Worm (Caenorhabditis elegans) whole organism, L4 larva: ENCODE results near the gene ZK637.12.

Experiments used
- F10B5.3 ChIP-seq: sonication (generic microtip); optimal IDR thresholded peaks from 2 replicates; lab custom pipeline; 2016; ENCODE audit warnings: mild to moderate bottlenecking, missing genetic modification characterization, missing compliant biosample characterization
- F26F4.8 ChIP-seq: fragments of 200-800 bp; sonication (Bioruptor generic); conservative IDR thresholded peaks from 2 replicates; pipeline ENCODE4 v1.3.6; 2022; ENCODE audit warnings: missing genetic modification characterization, missing compliant biosample characterization
- F44E2.7 ChIP-seq: fragments of 200-800 bp; sonication (Bioruptor generic); IDR thresholded peaks from 2 replicates; pipeline ENCODE4 v2.1.2; 2022; ENCODE audit warnings: missing genetic modification characterization, missing compliant biosample characterization
- F49E8.2 ChIP-seq: sonication (generic microtip); optimal IDR thresholded peaks from 2 replicates; lab custom pipeline; 2016; ENCODE audit warnings: missing compliant biosample characterization, mild to moderate bottlenecking, missing genetic modification characterization, borderline replicate concordance
- T20F7.1 ChIP-seq: fragments of 200-800 bp; sonication (Bioruptor generic); optimal IDR thresholded peaks from 2 replicates; lab custom pipeline; 2018; ENCODE audit warnings: mild to moderate bottlenecking, missing genetic modification characterization, missing compliant biosample characterization
- Y75B8A.6 ChIP-seq: fragments of 200-800 bp; sonication (Bioruptor generic); IDR thresholded peaks from 2 replicates; pipeline ENCODE4 v1.3.6; 2022; ENCODE audit warnings: missing genetic modification reagents, missing genetic modification characterization, missing compliant biosample characterization
- ZK546.5 ChIP-seq, 2 experiments: sonication (generic microtip); optimal IDR thresholded peaks; 2 replicates each; lab custom pipeline; 2017; ENCODE audit warnings: missing biosample characterization in 2 of 2, missing genetic modification characterization in 2 of 2
- aha-1 ChIP-seq: fragments of 150-350 bp; peaks from one replicate; lab custom pipeline; 2014; ENCODE audit warnings: missing biosample characterization, missing genetic modification characterization
- aly-2 ChIP-seq: sonication (generic microtip); optimal IDR thresholded peaks from 2 replicates; lab custom pipeline; 2018; ENCODE audit warnings: missing biosample characterization, missing genetic modification characterization
- ama-1 ChIP-seq: fragments of 150-350 bp; optimal IDR thresholded peaks from 2 replicates; lab custom pipeline; 2014; ENCODE audit warnings: inconsistent platforms, mixed read lengths
- arid-1 ChIP-seq: fragments of 200-800 bp; sonication (Bioruptor generic); conservative IDR thresholded peaks from 2 replicates; pipeline ENCODE4 v1.3.6; 2022; ENCODE audit warnings: missing genetic modification reagents, missing genetic modification characterization, missing compliant biosample characterization
- ceh-28 ChIP-seq: fragments of 150-350 bp; optimal IDR thresholded peaks from 2 replicates; lab custom pipeline; 2014; ENCODE audit warnings: missing biosample characterization, missing genetic modification reagents, missing genetic modification characterization
- ceh-44 ChIP-seq: fragments of 200-800 bp; sonication (Bioruptor generic); IDR thresholded peaks from 2 replicates; pipeline ENCODE4 v1.3.6; 2022; ENCODE audit warnings: missing genetic modification reagents, missing genetic modification characterization, missing compliant biosample characterization
- cey-2 ChIP-seq: sonication (generic microtip); optimal IDR thresholded peaks from 3 replicates; lab custom pipeline; 2017; ENCODE audit warnings: missing genetic modification characterization, mild to moderate bottlenecking, missing compliant biosample characterization, antibody characterized with exemption, borderline replicate concordance; ENCODE audit not compliant: insufficient read depth
- ctbp-1 ChIP-seq: fragments of 200-800 bp; sonication (Bioruptor generic); IDR thresholded peaks from 2 replicates; pipeline ENCODE4 v1.3.6; 2022; ENCODE audit warnings: missing genetic modification reagents, missing genetic modification characterization, missing compliant biosample characterization
- daf-19 ChIP-seq: fragments of 200-800 bp; sonication (Bioruptor generic); conservative IDR thresholded peaks from 2 replicates; pipeline ENCODE4 v1.3.6; 2022; ENCODE audit warnings: missing genetic modification characterization, missing compliant biosample characterization
- dmd-8 ChIP-seq: fragments of 200-800 bp; sonication (Bioruptor generic); IDR thresholded peaks from 2 replicates; pipeline ENCODE4 v1.3.6; 2022; ENCODE audit warnings: missing genetic modification characterization, missing compliant biosample characterization
- dmd-9 ChIP-seq: fragments of 200-800 bp; sonication (Bioruptor generic); IDR thresholded peaks from 2 replicates; pipeline ENCODE4 v1.3.6; 2022; ENCODE audit warnings: missing genetic modification reagents, missing genetic modification characterization, missing compliant biosample characterization
- dpl-1 ChIP-seq: fragments of 150-350 bp; optimal IDR thresholded peaks from 2 replicates; lab custom pipeline; 2014; ENCODE audit warnings: missing biosample characterization, missing genetic modification reagents, missing genetic modification characterization
- duxl-1 ChIP-seq: sonication (generic microtip); optimal IDR thresholded peaks from 2 replicates; lab custom pipeline; 2016; ENCODE audit warnings: mild to moderate bottlenecking, missing genetic modification characterization, moderate library complexity, missing compliant biosample characterization; ENCODE audit not compliant: poor library complexity
- dve-1 ChIP-seq: sonication (generic microtip); optimal IDR thresholded peaks from 2 replicates; lab custom pipeline; 2017; ENCODE audit warnings: antibody characterized with exemption, mild to moderate bottlenecking, missing genetic modification characterization, missing compliant biosample characterization; ENCODE audit not compliant: insufficient read depth
- egl-43 ChIP-seq: fragments of 200-800 bp; sonication (Bioruptor generic); IDR thresholded peaks from 2 replicates; pipeline ENCODE4 v1.3.6; 2022; ENCODE audit warnings: missing genetic modification reagents, missing genetic modification characterization, missing compliant biosample characterization
- fkh-10 ChIP-seq: fragments of 150-350 bp; optimal IDR thresholded peaks from 2 replicates; lab custom pipeline; 2014; ENCODE audit warnings: missing biosample characterization, missing genetic modification reagents, missing genetic modification characterization
- fos-1 ChIP-seq: fragments of 150-350 bp; optimal IDR thresholded peaks from 2 replicates; lab custom pipeline; 2014; ENCODE audit warnings: missing biosample characterization, missing genetic modification characterization
- gei-8 ChIP-seq: fragments of 200-800 bp; sonication (Bioruptor generic); optimal IDR thresholded peaks from 2 replicates; lab custom pipeline; 2018; ENCODE audit warnings: mild to moderate bottlenecking, missing genetic modification characterization, missing compliant biosample characterization
- hif-1 ChIP-seq, 2 experiments: sonication (generic microtip); optimal IDR thresholded peaks; 2 replicates each; lab custom pipeline; 2016 to 2017; ENCODE audit warnings: missing compliant biosample characterization in 2 of 2, missing genetic modification characterization in 2 of 2, missing genetic modification reagents in 2 of 2, missing genotype in 2 of 2, mild to moderate bottlenecking in 1 of 2
- hlh-30 ChIP-seq: sonication (generic microtip); optimal IDR thresholded peaks from 2 replicates; lab custom pipeline; 2017; ENCODE audit warnings: antibody characterized with exemption, mild to moderate bottlenecking, missing genetic modification characterization, missing compliant biosample characterization; ENCODE audit not compliant: insufficient read depth
- hmg-1.1 ChIP-seq: fragments of 200-800 bp; sonication (Bioruptor generic); IDR thresholded peaks from 2 replicates; pipeline ENCODE4 v1.3.6; 2022; ENCODE audit warnings: missing genetic modification reagents, missing genetic modification characterization, missing compliant biosample characterization
- lim-7 ChIP-seq: fragments of 200-800 bp; sonication (Bioruptor generic); IDR thresholded peaks from 2 replicates; pipeline ENCODE4 v1.3.6; 2022; ENCODE audit warnings: missing genetic modification characterization, missing compliant biosample characterization
- lin-13 ChIP-seq: fragments of 150-350 bp; optimal IDR thresholded peaks from 2 replicates; lab custom pipeline; 2014; ENCODE audit warnings: missing biosample characterization, missing genetic modification reagents, missing genetic modification characterization
- lin-15B ChIP-seq: fragments of 150-350 bp; sonication (generic microtip); optimal IDR thresholded peaks from 3 replicates; lab custom pipeline; 2014; ENCODE audit warnings: missing biosample characterization, missing genetic modification characterization
- madf-5 ChIP-seq, 2 experiments: fragments of 200-800 bp; sonication (Bioruptor generic); IDR thresholded peaks; 2 replicates each; pipeline ENCODE4 v1.3.6; 2022; ENCODE audit warnings: missing compliant biosample characterization in 2 of 2, missing genetic modification characterization in 2 of 2
- madf-9 ChIP-seq: fragments of 200-800 bp; sonication (Bioruptor generic); conservative IDR thresholded peaks from 2 replicates; pipeline ENCODE4 v1.3.6; 2022; ENCODE audit warnings: missing genetic modification reagents, missing genetic modification characterization, missing compliant biosample characterization
- mdl-1 ChIP-seq, 2 experiments: fragments of 150-350 bp in 1 of 2; sonication (generic microtip) in 1 of 2; optimal IDR thresholded peaks; 2 replicates each; lab custom pipeline; 2014 to 2017; ENCODE audit warnings: missing biosample characterization in 2 of 2, missing genetic modification characterization in 2 of 2
- mdt-29 ChIP-seq: fragments of 200-800 bp; sonication (Bioruptor generic); IDR thresholded peaks from 2 replicates; pipeline ENCODE4 v1.3.6; 2022; ENCODE audit warnings: missing genetic modification reagents, missing genetic modification characterization, missing compliant biosample characterization
- mes-2 ChIP-seq: sonication (generic microtip); optimal IDR thresholded peaks from 2 replicates; lab custom pipeline; 2016; ENCODE audit warnings: missing genotype, mild to moderate bottlenecking, missing genetic modification characterization, missing compliant biosample characterization; ENCODE audit not compliant: poor library complexity, severe bottlenecking
- nhr-10 ChIP-seq: fragments of 150-350 bp; optimal IDR thresholded peaks from 2 replicates; lab custom pipeline; 2014; ENCODE audit warnings: missing biosample characterization, missing genetic modification characterization
- nhr-102 ChIP-seq: sonication (generic microtip); optimal IDR thresholded peaks from 2 replicates; lab custom pipeline; 2016; ENCODE audit warnings: mild to moderate bottlenecking, missing genetic modification characterization, moderate library complexity, missing compliant biosample characterization
- nhr-28 ChIP-seq: fragments of 150-350 bp; optimal IDR thresholded peaks from 2 replicates; lab custom pipeline; 2014; ENCODE audit warnings: missing biosample characterization, missing genetic modification characterization
- nhr-41 ChIP-seq: fragments of 200-800 bp; sonication (Bioruptor generic); IDR thresholded peaks from 2 replicates; pipeline ENCODE4 v1.3.6; 2022; ENCODE audit warnings: missing genetic modification reagents, missing genetic modification characterization, missing compliant biosample characterization
- nhr-76 ChIP-seq: fragments of 150-350 bp; optimal IDR thresholded peaks from 2 replicates; lab custom pipeline; 2014; ENCODE audit warnings: missing biosample characterization, missing genetic modification characterization
- set-16 ChIP-seq: fragments of 200-800 bp; sonication (Bioruptor generic); IDR thresholded peaks from 2 replicates; pipeline ENCODE4 v1.3.6; 2022; ENCODE audit warnings: missing genetic modification reagents, missing genetic modification characterization, missing compliant biosample characterization
- snpc-4 ChIP-seq: fragments of 150-350 bp; optimal IDR thresholded peaks from 2 replicates; lab custom pipeline; 2014; ENCODE audit warnings: missing biosample characterization, missing genetic modification characterization
- tra-1 ChIP-seq: fragments of 200-800 bp; sonication (Bioruptor generic); IDR thresholded peaks from 2 replicates; pipeline ENCODE4 v1.3.6; 2022; ENCODE audit warnings: missing genetic modification reagents, missing genetic modification characterization, missing compliant biosample characterization
- unc-39 ChIP-seq: sonication (generic microtip); optimal IDR thresholded peaks from 2 replicates; lab custom pipeline; 2017; ENCODE audit warnings: missing biosample characterization, missing genetic modification characterization
- unc-62 ChIP-seq, 3 experiments: fragments of 150-350 bp in 1 of 3; sonication (generic microtip); optimal IDR thresholded peaks in 2 of 3; peaks in 1 of 3; 1 replicate in 1 of 3; 2 replicates in 2 of 3; lab custom pipeline; 2014 to 2017; ENCODE audit warnings: missing biosample characterization in 3 of 3, missing genetic modification characterization in 3 of 3, missing genetic modification reagents in 3 of 3, missing genotype in 1 of 3
- zag-1 ChIP-seq: fragments of 150-350 bp; optimal IDR thresholded peaks from 2 replicates; lab custom pipeline; 2014; ENCODE audit warnings: missing biosample characterization, missing genetic modification characterization
- zfp-3 ChIP-seq: fragments of 200-800 bp; sonication (Bioruptor generic); conservative IDR thresholded peaks from 2 replicates; pipeline ENCODE4 v1.3.6; 2022; ENCODE audit warnings: missing genetic modification reagents, missing genetic modification characterization, missing compliant biosample characterization
- ztf-7 ChIP-seq: fragments of 150-350 bp; optimal IDR thresholded peaks from 2 replicates; lab custom pipeline; 2014; ENCODE audit warnings: missing biosample characterization, missing genetic modification characterization

The ZK637.12 gene

DNA sequence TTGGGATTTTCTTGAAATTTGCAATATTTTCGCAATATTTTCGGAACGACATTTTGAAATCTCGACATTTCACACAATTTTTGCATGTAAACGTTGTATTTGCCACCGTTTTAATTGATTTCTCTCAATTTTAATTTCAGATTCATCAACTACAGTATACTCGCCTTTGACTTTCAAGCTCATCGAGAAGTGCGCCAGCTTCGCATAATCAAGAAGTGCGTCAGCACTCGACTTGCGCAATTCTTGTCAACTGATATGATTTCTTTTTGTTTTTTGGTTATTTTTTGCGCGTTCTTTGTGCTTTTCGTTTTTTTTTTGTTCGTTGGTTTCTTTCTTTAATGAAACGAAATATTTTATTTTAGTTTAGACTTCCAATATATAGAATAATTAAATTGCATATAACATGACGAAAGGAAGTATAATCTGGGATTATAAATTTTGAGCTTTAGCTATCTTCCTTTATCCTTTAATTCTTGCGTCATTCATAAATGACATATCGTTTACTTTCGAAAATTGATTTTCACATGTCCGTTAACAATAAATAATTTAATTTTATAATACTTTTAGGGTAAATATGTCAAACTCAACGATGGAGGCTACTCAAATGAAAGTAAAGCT lies 36.7 kb upstream of the ZK637.12 start, which contains the start of gene famh-136 (continued):
- no peak for TF ChIP-seq snpc-4 (tag; lab: Kevin White, UChicago)
- no peak for TF ChIP-seq gei-8 (GFP tag; lab: Kevin White, UChicago)
- TF ChIP-seq ceh-44, result no peak
- TF ChIP-seq ama-1, result no peak
- peak; percentile 98 for TF ChIP-seq dve-1 (tag; lab: Kevin White, UChicago)
- peak; percentile 11 for TF ChIP-seq F49E8.2 (tag; lab: Kevin White, UChicago)
- TF ChIP-seq zag-1, result no peak
- no peak for TF ChIP-seq Y75B8A.6 (GFP tag; lab: Robert Waterston, UW)
- no peak for TF ChIP-seq dmd-9 (GFP tag; lab: Robert Waterston, UW)
- TF ChIP-seq nhr-76 (tag; lab: Kevin White, UChicago), result no peak
- peak; percentile 83 for TF ChIP-seq lin-13 (GFP tag; lab: Kevin White, UChicago)
- TF ChIP-seq mdl-1 (tag; optimal IDR thresholded peaks at IDR 0.05; lab: Kevin White, UChicago), result peak in 1 of 2 experiments; percentile 56
- TF ChIP-seq dpl-1 (GFP tag; lab: Kevin White, UChicago), result peak; percentile 85
- peak; percentile 80 for TF ChIP-seq ctbp-1 (GFP tag; lab: Robert Waterston, UW)
- no peak for TF ChIP-seq lin-15B
- peak; percentile 80 for TF ChIP-seq hlh-30 (tag; lab: Kevin White, UChicago)
- peak in 1 of 2 experiments; percentile 99 for TF ChIP-seq unc-62 (GFP tag; optimal IDR thresholded peaks at IDR 0.05 in 1 of 2; lab: Kevin White, UChicago)
- TF ChIP-seq unc-62 (tag; optimal IDR thresholded peaks at IDR 0.05; lab: Kevin White, UChicago), result no peak
- no peak for TF ChIP-seq nhr-10 (tag; lab: Kevin White, UChicago)
- TF ChIP-seq nhr-41, result no peak
- TF ChIP-seq unc-39 (tag; lab: Kevin White, UChicago), result no peak
- no peak for TF ChIP-seq aha-1 (tag; lab: Kevin White, UChicago)
- peak in 1 of 2 experiments; percentile 73 for TF ChIP-seq hif-1 (tag; optimal IDR thresholded peaks at IDR 0.05; lab: Kevin White, UChicago)
- TF ChIP-seq madf-9 (GFP tag; lab: Robert Waterston, UW), result 0 out of 2 replicates have a peak, but pooled peaks have one; percentile 33
- no peak for TF ChIP-seq aly-2 (tag; lab: Kevin White, UChicago)
- no peak for TF ChIP-seq F26F4.8 (GFP tag; lab: Robert Waterston, UW)
- TF ChIP-seq arid-1 (GFP tag; lab: Robert Waterston, UW), result peak; percentile 82
- TF ChIP-seq mes-2 (tag; lab: Kevin White, UChicago), result peak; percentile 85
- peak; percentile 66; the same call in 1 of the 2 replicates for TF ChIP-seq zfp-3 (GFP tag; lab: Robert Waterston, UW)
- no peak for TF ChIP-seq ceh-28 (tag; lab: Kevin White, UChicago)
- peak; percentile 51; the same call in 1 of the 2 replicates for TF ChIP-seq tra-1
- TF ChIP-seq fkh-10, result peak; percentile 37
- TF ChIP-seq madf-5 (GFP tag; IDR thresholded peaks at IDR 0.05; lab: Robert Waterston, UW), result no peak
- TF ChIP-seq duxl-1 (tag; lab: Kevin White, UChicago), result peak; percentile 52
- peak; percentile 82 for TF ChIP-seq nhr-28 (tag; lab: Kevin White, UChicago)
- TF ChIP-seq nhr-102 (tag; lab: Kevin White, UChicago), result peak; percentile 85
- TF ChIP-seq mdt-29 (GFP tag; lab: Robert Waterston, UW), result peak; percentile 60; the same call in 1 of the 2 replicates
- peak; percentile 82 for TF ChIP-seq T20F7.1
- no peak for TF ChIP-seq set-16 (GFP tag; lab: Robert Waterston, UW)
- TF ChIP-seq egl-43 (GFP tag; lab: Robert Waterston, UW), result no peak
- TF ChIP-seq hmg-1.1 (GFP tag; lab: Robert Waterston, UW), result peak; percentile 79
- no peak for TF ChIP-seq dmd-8 (GFP tag; lab: Robert Waterston, UW)
- TF ChIP-seq daf-19 (GFP tag; lab: Robert Waterston, UW), result no peak
- TF ChIP-seq cey-2 (tag; lab: Kevin White, UChicago), result no peak
- peak; percentile 35 for TF ChIP-seq fos-1 (tag; lab: Kevin White, UChicago)
- no peak for TF ChIP-seq F44E2.7 (GFP tag; lab: Robert Waterston, UW)
- TF ChIP-seq ztf-7 (tag; lab: Kevin White, UChicago), result peak; percentile 64
- peak; percentile 74 for TF ChIP-seq F10B5.3 (tag; lab: Kevin White, UChicago)
- TF ChIP-seq ZK546.5 (tag; optimal IDR thresholded peaks at IDR 0.05; lab: Kevin White, UChicago), result no peak
- TF ChIP-seq lim-7 (GFP tag; lab: Robert Waterston, UW), result no peak
